Worm (Caenorhabditis elegans) whole organism, L3 larva: ENCODE results near the gene C49C8.6.

ENCODE experiments used
- R02D3.7 ChIP-seq: fragments of 150-350 bp; optimal IDR thresholded peaks from 2 replicates; lab custom pipeline; 2014; ENCODE audit warnings: missing biosample characterization, missing genetic modification characterization
- ZK546.5 ChIP-seq: sonication (generic microtip); optimal IDR thresholded peaks from 2 replicates; lab custom pipeline; 2017; ENCODE audit warnings: missing biosample characterization, missing genetic modification characterization
- ama-1 ChIP-seq: fragments of 150-350 bp; optimal IDR thresholded peaks from 2 replicates; lab custom pipeline; 2018
- ceh-16 ChIP-seq: sonication (generic microtip); optimal IDR thresholded peaks from 2 replicates; lab custom pipeline; 2017; ENCODE audit warnings: missing biosample characterization, missing genetic modification characterization
- ceh-9 ChIP-seq: sonication (generic microtip); optimal IDR thresholded peaks from 2 replicates; lab custom pipeline; 2018; ENCODE audit warnings: missing biosample characterization, missing genetic modification characterization
- daf-12 ChIP-seq: fragments of 150-350 bp; optimal IDR thresholded peaks from 2 replicates; lab custom pipeline; 2014; ENCODE audit warnings: missing biosample characterization, missing genetic modification reagents, missing genetic modification characterization
- egl-27 ChIP-seq: sonication (generic microtip); optimal IDR thresholded peaks from 4 replicates; lab custom pipeline; 2017; ENCODE audit warnings: missing biosample characterization, missing genetic modification reagents, missing genetic modification characterization
- egl-5 ChIP-seq: fragments of 150-350 bp; optimal IDR thresholded peaks from 2 replicates; lab custom pipeline; 2017; ENCODE audit warnings: missing biosample characterization, missing genetic modification reagents, missing genetic modification characterization, inconsistent platforms
- elt-2 ChIP-seq: sonication (generic microtip); optimal IDR thresholded peaks from 2 replicates; lab custom pipeline; 2016; ENCODE audit warnings: missing genetic modification reagents, mild to moderate bottlenecking, missing genetic modification characterization, missing compliant biosample characterization
- elt-3 ChIP-seq, 3 experiments: fragments of 150-350 bp in 1 of 3; sonication (generic microtip) in 2 of 3; optimal IDR thresholded peaks; 2 replicates in 2 of 3; 4 replicates in 1 of 3; lab custom pipeline; 2014 to 2017; ENCODE audit warnings: missing biosample characterization in 3 of 3, missing genetic modification characterization in 3 of 3
- fkh-10 ChIP-seq: sonication (generic microtip); optimal IDR thresholded peaks from 2 replicates; lab custom pipeline; 2017; ENCODE audit warnings: missing biosample characterization, missing genetic modification reagents, missing genetic modification characterization
- lin-15B ChIP-seq: fragments of 150-350 bp; optimal IDR thresholded peaks from 2 replicates; lab custom pipeline; 2014; ENCODE audit warnings: missing biosample characterization, missing genetic modification characterization
- lin-39 ChIP-seq: fragments of 150-350 bp; optimal IDR thresholded peaks from 2 replicates; lab custom pipeline; 2018; ENCODE audit warnings: missing biosample characterization, missing genetic modification reagents, missing genetic modification characterization
- lsy-12 ChIP-seq: sonication (generic microtip); optimal IDR thresholded peaks from 2 replicates; lab custom pipeline; 2016; ENCODE audit warnings: mild to moderate bottlenecking, missing genetic modification characterization, missing compliant biosample characterization
- mdl-1 ChIP-seq: fragments of 150-350 bp; optimal IDR thresholded peaks from 2 replicates; lab custom pipeline; 2014; ENCODE audit warnings: missing biosample characterization, missing genetic modification characterization
- mml-1 ChIP-seq: fragments of 150-350 bp; sonication (generic microtip); optimal IDR thresholded peaks from 3 replicates; lab custom pipeline; 2014; ENCODE audit warnings: missing biosample characterization, missing genetic modification characterization
- nfya-1 ChIP-seq: sonication (generic microtip); optimal IDR thresholded peaks from 2 replicates; lab custom pipeline; 2017; ENCODE audit warnings: missing genetic modification characterization, mild to moderate bottlenecking, missing compliant biosample characterization, antibody characterized with exemption, moderate library complexity; ENCODE audit not compliant: insufficient read depth
- nhr-12 ChIP-seq: fragments of 150-350 bp; optimal IDR thresholded peaks from 2 replicates; lab custom pipeline; 2014; ENCODE audit warnings: missing biosample characterization, missing genetic modification characterization
- nhr-23 ChIP-seq: fragments of 150-350 bp; optimal IDR thresholded peaks from 2 replicates; lab custom pipeline; 2014; ENCODE audit warnings: missing biosample characterization, missing genetic modification reagents, missing genetic modification characterization
- nhr-237 ChIP-seq: fragments of 150-350 bp; optimal IDR thresholded peaks from 2 replicates; lab custom pipeline; 2014; ENCODE audit warnings: missing biosample characterization, missing genetic modification characterization
- nhr-25 ChIP-seq: sonication (generic microtip); optimal IDR thresholded peaks from 2 replicates; lab custom pipeline; 2017; ENCODE audit warnings: missing biosample characterization, missing genetic modification characterization
- nhr-77 ChIP-seq: fragments of 150-350 bp; optimal IDR thresholded peaks from 2 replicates; lab custom pipeline; 2014; ENCODE audit warnings: missing biosample characterization, missing genetic modification characterization
- pqm-1 ChIP-seq: fragments of 150-350 bp; optimal IDR thresholded peaks from 2 replicates; lab custom pipeline; 2017; ENCODE audit warnings: missing biosample characterization, missing genetic modification characterization, inconsistent platforms
- snpc-4 ChIP-seq: fragments of 150-350 bp; optimal IDR thresholded peaks from 2 replicates; lab custom pipeline; 2014; ENCODE audit warnings: missing biosample characterization, missing genetic modification characterization
- tbx-2 ChIP-seq: sonication (generic microtip); optimal IDR thresholded peaks from 2 replicates; lab custom pipeline; 2016; ENCODE audit warnings: mild to moderate bottlenecking, missing genetic modification characterization, missing compliant biosample characterization
- unc-39 ChIP-seq: sonication (generic microtip); optimal IDR thresholded peaks from 4 replicates; lab custom pipeline; 2017; ENCODE audit warnings: missing biosample characterization, missing genetic modification characterization
- unc-62 ChIP-seq: fragments of 150-350 bp; sonication (generic microtip); optimal IDR thresholded peaks from 4 replicates; lab custom pipeline; 2014; ENCODE audit warnings: missing biosample characterization, missing genetic modification reagents, missing genetic modification characterization
- zag-1 ChIP-seq: fragments of 150-350 bp; optimal IDR thresholded peaks from 2 replicates; lab custom pipeline; 2014; ENCODE audit warnings: missing biosample characterization, missing genetic modification characterization
- ztf-11 ChIP-seq: fragments of 150-350 bp; optimal IDR thresholded peaks from 2 replicates; lab custom pipeline; 2014; ENCODE audit warnings: missing biosample characterization, missing genetic modification characterization
- ztf-4 ChIP-seq: fragments of 150-350 bp; optimal IDR thresholded peaks from 2 replicates; lab custom pipeline; 2014; ENCODE audit warnings: missing biosample characterization, missing genetic modification characterization

C49C8.6 gene

ce11 chrIV:8673733-8674375 lies 15.8 kb upstream of the C49C8.6 start:
- TF ChIP-seq unc-62 (no peak), ceh-16 (no peak), pqm-1 (no peak), mml-1 (no peak), nfya-1 (no peak), zag-1 (tag; lab: Kevin White, UChicago) (no peak)

ce11 chrIV:8668635-8669034 lies 10.6 kb upstream of the C49C8.6 start, which contains the start of gene cdh-5:
TSS of gene cdh-5 (plus strand) at chrIV:8668935.
- TF ChIP-seq R02D3.7 (tag; lab: Kevin White, UChicago) = no peak
- no peak for TF ChIP-seq ama-1 (lab: Kevin White, UChicago)
- no peak for TF ChIP-seq elt-3 (tag; optimal IDR thresholded peaks at IDR 0.05; lab: Kevin White, UChicago)
- no peak for TF ChIP-seq fkh-10 (GFP tag; lab: Kevin White, UChicago)
- no peak for TF ChIP-seq nhr-25
- TF ChIP-seq ceh-9 (tag; lab: Kevin White, UChicago) = no peak
- TF ChIP-seq mml-1 = no peak
- no peak for TF ChIP-seq daf-12
- TF ChIP-seq nhr-12 (tag; lab: Kevin White, UChicago) = no peak
- TF ChIP-seq nhr-77 (tag; lab: Kevin White, UChicago) = no peak
- no peak for TF ChIP-seq lsy-12 (tag; lab: Kevin White, UChicago)
- TF ChIP-seq egl-5 (tag; lab: Kevin White, UChicago) = no peak
- TF ChIP-seq ztf-11 = no peak
- TF ChIP-seq snpc-4 (tag; lab: Kevin White, UChicago) = no peak
- no peak for TF ChIP-seq ztf-4 (tag; lab: Kevin White, UChicago)
- TF ChIP-seq nhr-23 (tag; lab: Kevin White, UChicago) = no peak

DNA sequence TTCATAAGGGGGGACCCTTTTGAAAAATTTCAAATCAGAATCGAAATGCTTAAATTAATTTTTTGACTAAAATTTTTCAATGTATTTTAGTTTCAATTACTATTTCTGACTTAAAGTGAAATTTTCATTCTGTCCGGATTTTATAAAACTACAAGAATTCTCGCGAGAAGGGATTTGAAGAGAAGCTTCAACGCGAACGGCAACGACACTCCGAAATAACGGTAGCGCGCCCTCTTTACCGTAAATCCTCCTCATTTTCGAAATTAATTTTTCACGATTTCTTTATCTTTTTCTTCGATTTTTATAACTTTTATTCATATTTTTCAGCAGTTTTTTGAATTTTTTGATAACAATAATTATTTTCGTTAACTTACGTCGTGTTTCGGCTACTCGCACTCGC lies 7.8 kb upstream of the C49C8.6 start:
- TF ChIP-seq pqm-1 (no peak), R02D3.7 (tag; lab: Kevin White, UChicago) (peak; percentile 79)

- no peak for TF ChIP-seq ceh-16
- peak; percentile 30 for TF ChIP-seq elt-2 (tag; lab: Kevin White, UChicago)
These were observed 3.9 kb downstream of the C49C8.6 start, which contains the start of gene C49C8.1 for ce11 chrIV:8654115-8654628. TSS of gene C49C8.1 (plus strand) at chrIV:8654578.

ce11 chrIV:8653592-8653991 lies 4.4 kb downstream of the C49C8.6 start, which contains the start of gene C49C8.5:
TSS of gene C49C8.5 (minus strand) at chrIV:8653664.
- TF ChIP-seq tbx-2 (tag; lab: Kevin White, UChicago) (no peak), daf-12 (no peak), pqm-1 (peak; percentile 20), elt-3 (tag; optimal IDR thresholded peaks at IDR 0.05; lab: Kevin White, UChicago) (no peak), elt-2 (tag; lab: Kevin White, UChicago) (peak; percentile 54), zag-1 (tag; lab: Kevin White, UChicago) (no peak), lin-15B (tag; lab: Kevin White, UChicago) (no peak), egl-5 (tag; lab: Kevin White, UChicago) (no peak), nfya-1 (no peak), ztf-11 (no peak), mdl-1 (tag; lab: Kevin White, UChicago) (no peak), lin-39 (tag; lab: Kevin White, UChicago) (no peak)

ce11 chrIV:8651835-8652234 lies 6.2 kb downstream of the C49C8.6 start, which contains the start of gene C49C8.8:
TSS of gene C49C8.8 (plus strand) at chrIV:8652135.
- TF ChIP-seq elt-3 (tag; optimal IDR thresholded peaks at IDR 0.05; lab: Kevin White, UChicago) (no peak), nhr-25 (no peak), lsy-12 (tag; lab: Kevin White, UChicago) (no peak), nhr-237 (tag; lab: Kevin White, UChicago) (no peak), ZK546.5 (no peak), lin-39 (tag; lab: Kevin White, UChicago) (no peak), nhr-23 (tag; lab: Kevin White, UChicago) (no peak), tbx-2 (tag; lab: Kevin White, UChicago) (no peak), egl-27 (tag; lab: Kevin White, UChicago) (no peak), fkh-10 (GFP tag; lab: Kevin White, UChicago) (no peak), unc-39 (tag; lab: Kevin White, UChicago) (no peak)
